Fruit fly (Drosophila melanogaster) whole organism, pupa: ENCODE results near the gene esg.

Experiments used
- CG10348 ChIP-seq: fragments of 200-800 bp; sonication (Bioruptor generic); IDR thresholded peaks from 2 replicates; pipeline ENCODE4 v1.3.6; 2022; ENCODE audit warnings: missing biosample characterization, missing genetic modification characterization
- CG34367 ChIP-seq: fragments of 200-800 bp; sonication (Bioruptor generic); optimal IDR thresholded peaks from 2 replicates; lab custom pipeline; 2018; ENCODE audit warnings: missing biosample characterization, mild to moderate bottlenecking, missing genetic modification characterization
- EcR ChIP-seq: fragments of 200-800 bp; sonication (Bioruptor generic); optimal IDR thresholded peaks from 3 replicates; lab custom pipeline; 2019; ENCODE audit warnings: missing biosample characterization, missing genetic modification characterization, mild to moderate bottlenecking, moderate library complexity, missing genetic modification reagents
- Ets98B ChIP-seq: fragments of 200-800 bp; sonication (Bioruptor generic); IDR thresholded peaks from 2 replicates; pipeline ENCODE4 v1.3.6; 2022; ENCODE audit warnings: missing biosample characterization, missing genetic modification characterization

dm6 chr2L:15367607-15368006 is 33.9 kb downstream of the esg start:
- TF ChIP-seq CG34367 (tag; lab: Kevin White, UChicago) (no peak), Ets98B (GFP tag; lab: Robert Waterston, UW) (no peak), CG10348 (GFP tag; lab: Robert Waterston, UW) (no peak), EcR (GFP tag; lab: Kevin White, UChicago) (no peak)
